Fruit fly (Drosophila melanogaster): ENCODE results near the gene CG5676.
A peak's percentile ranks its signal among the peaks of the same experiment; 100 is the strongest.

Gene CG5676

DNA sequence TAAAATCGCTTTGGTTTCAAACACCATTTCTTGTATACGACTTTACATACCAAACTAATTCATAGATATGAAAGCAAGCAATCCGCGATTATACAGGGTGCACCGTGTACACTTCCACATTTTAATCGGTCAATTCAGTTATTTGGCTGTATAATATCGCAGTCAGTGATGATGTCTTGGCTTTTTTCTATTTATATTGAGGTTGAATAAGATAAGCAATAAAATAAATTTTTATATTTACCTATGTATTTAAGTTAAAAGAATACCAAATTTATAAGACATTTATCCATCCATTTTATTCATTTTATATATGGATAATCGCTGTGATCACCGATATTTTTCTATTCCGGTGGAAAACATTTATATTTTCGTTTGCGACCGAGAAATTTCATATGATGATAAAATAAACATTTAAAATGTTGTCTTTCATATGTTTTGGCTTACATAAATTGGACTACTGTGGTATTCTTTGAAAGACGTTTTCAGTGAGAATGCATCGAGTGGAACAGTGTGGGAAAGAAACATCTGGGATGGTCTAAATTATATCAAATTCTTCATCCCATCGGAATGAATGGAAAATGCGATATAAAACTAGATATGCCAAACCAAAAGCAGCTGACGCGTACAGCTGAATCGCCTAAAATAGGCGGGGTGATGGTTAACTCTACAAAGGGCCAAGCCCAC lies 28.8 kb downstream of the CG5676 start, which contains the start of gene CG5708 (continued):
- TF ChIP-seq CG11456 (GFP tag; IDR thresholded peaks at IDR 0.05): no peak
- TF ChIP-seq Dp (GFP tag; optimal IDR thresholded peaks at IDR 0.05): no peak
- TF ChIP-seq HmgD (GFP tag; optimal IDR thresholded peaks at IDR 0.05): no peak
- no peak for TF ChIP-seq CG10431 (GFP tag; optimal IDR thresholded peaks at IDR 0.05)
- no peak for TF ChIP-seq ash1 (GFP tag; optimal IDR thresholded peaks at IDR 0.05)
- TF ChIP-seq crol (GFP tag; IDR thresholded peaks at IDR 0.05): no peak
- peak; percentile 58 for TF ChIP-seq pzg (GFP tag; optimal IDR thresholded peaks at IDR 0.05)
- TF ChIP-seq Six4 (GFP tag; optimal IDR thresholded peaks at IDR 0.05): no peak
- no peak for TF ChIP-seq sqz (GFP tag; optimal IDR thresholded peaks at IDR 0.05)
- TF ChIP-seq insv (GFP tag; optimal IDR thresholded peaks at IDR 0.05): no peak
- TF ChIP-seq CG30403 (GFP tag; optimal IDR thresholded peaks at IDR 0.05): no peak
- TF ChIP-seq CG11247 (GFP tag; IDR thresholded peaks at IDR 0.05): no peak
- no peak for TF ChIP-seq CG9727 (GFP tag; optimal IDR thresholded peaks at IDR 0.05)
- TF ChIP-seq mld (GFP tag; IDR thresholded peaks at IDR 0.05; ENCODE audit: partially characterized antibody): no peak
- TF ChIP-seq CG17568 (GFP tag; optimal IDR thresholded peaks at IDR 0.05): no peak
- no peak for TF ChIP-seq E2f1 (GFP tag; IDR thresholded peaks at IDR 0.05)
- TF ChIP-seq pum (GFP tag; optimal IDR thresholded peaks at IDR 0.05): no peak
- no peak for TF ChIP-seq BtbVII (GFP tag; optimal IDR thresholded peaks at IDR 0.05)
- TF ChIP-seq CG13287 (GFP tag; IDR thresholded peaks at IDR 0.05; ENCODE audit: partially characterized antibody): peak; percentile 45; the same call in 1 of the 2 replicates
- peak; percentile 50; the same call in 2 of the 3 replicates for TF ChIP-seq knrl (GFP tag; IDR thresholded peaks at IDR 0.05; ENCODE audit: partially characterized antibody)
- TF ChIP-seq CG3995 (GFP tag; optimal IDR thresholded peaks at IDR 0.05): peak; percentile 52
- no peak for TF ChIP-seq ase (GFP tag; IDR thresholded peaks at IDR 0.05)
- TF ChIP-seq CG16863 (GFP tag; optimal IDR thresholded peaks at IDR 0.05): no peak
- TF ChIP-seq ewg (GFP tag; optimal IDR thresholded peaks at IDR 0.05): no peak
- no peak for TF ChIP-seq CG34376 (GFP tag; optimal IDR thresholded peaks at IDR 0.05)
- TF ChIP-seq CG8924 (tag; optimal IDR thresholded peaks at IDR 0.05): peak; percentile 25
- TF ChIP-seq stc (GFP tag; IDR thresholded peaks at IDR 0.05): no peak
- TF ChIP-seq jigr1 (GFP tag; IDR thresholded peaks at IDR 0.05): no peak
- no peak for TF ChIP-seq lov (optimal IDR thresholded peaks at IDR 0.05)
- TF ChIP-seq lov (GFP tag; IDR thresholded peaks at IDR 0.05): no peak
- TF ChIP-seq az2 (GFP tag; optimal IDR thresholded peaks at IDR 0.05): no peak
- peak; percentile 24 for TF ChIP-seq Sox100B (GFP tag; optimal IDR thresholded peaks at IDR 0.05)
- TF ChIP-seq CG15479 (GFP tag; optimal IDR thresholded peaks at IDR 0.05): no peak
- TF ChIP-seq gsb-n (tag; optimal IDR thresholded peaks at IDR 0.05): no peak
- peak; percentile 37 for TF ChIP-seq CG18262 (tag; optimal IDR thresholded peaks at IDR 0.05)
- TF ChIP-seq Fer2 (tag; optimal IDR thresholded peaks at IDR 0.05): no peak
- peak; percentile 34 for TF ChIP-seq CG12391 (tag; optimal IDR thresholded peaks at IDR 0.05)
- no peak for TF ChIP-seq da (GFP tag; optimal IDR thresholded peaks at IDR 0.05)
- TF ChIP-seq CG4328 (GFP tag; optimal IDR thresholded peaks at IDR 0.05): no peak
- TF ChIP-seq sens-2 (GFP tag; IDR thresholded peaks at IDR 0.05): no peak
- no peak for TF ChIP-seq B-H1 (GFP tag; IDR thresholded peaks at IDR 0.05)
- TF ChIP-seq CG7928 (GFP tag; optimal IDR thresholded peaks at IDR 0.05): no peak
- no peak for TF ChIP-seq emc (GFP tag; optimal IDR thresholded peaks at IDR 0.05)
- TF ChIP-seq CG16779 (GFP tag; IDR thresholded peaks at IDR 0.05): no peak
- peak; percentile 46 for TF ChIP-seq MESR4 (GFP tag; optimal IDR thresholded peaks at IDR 0.05)
- no peak for TF ChIP-seq zf30C (GFP tag; optimal IDR thresholded peaks at IDR 0.05)
- TF ChIP-seq CG15011 (GFP tag; optimal IDR thresholded peaks at IDR 0.05): no peak
- no peak for TF ChIP-seq CG7556 (GFP tag; optimal IDR thresholded peaks at IDR 0.05)
- no peak for TF ChIP-seq CG16815 (GFP tag; optimal IDR thresholded peaks at IDR 0.05)
- TF ChIP-seq z (GFP tag; IDR thresholded peaks at IDR 0.05): no peak
- TF ChIP-seq CG9437 (GFP tag; optimal IDR thresholded peaks at IDR 0.05): no peak

All from whole organism, embryonic.